Worm (Caenorhabditis elegans): ENCODE results near the gene gpd-1.
A peak's percentile ranks its signal among the peaks of the same experiment; 100 is the strongest.

DNA sequence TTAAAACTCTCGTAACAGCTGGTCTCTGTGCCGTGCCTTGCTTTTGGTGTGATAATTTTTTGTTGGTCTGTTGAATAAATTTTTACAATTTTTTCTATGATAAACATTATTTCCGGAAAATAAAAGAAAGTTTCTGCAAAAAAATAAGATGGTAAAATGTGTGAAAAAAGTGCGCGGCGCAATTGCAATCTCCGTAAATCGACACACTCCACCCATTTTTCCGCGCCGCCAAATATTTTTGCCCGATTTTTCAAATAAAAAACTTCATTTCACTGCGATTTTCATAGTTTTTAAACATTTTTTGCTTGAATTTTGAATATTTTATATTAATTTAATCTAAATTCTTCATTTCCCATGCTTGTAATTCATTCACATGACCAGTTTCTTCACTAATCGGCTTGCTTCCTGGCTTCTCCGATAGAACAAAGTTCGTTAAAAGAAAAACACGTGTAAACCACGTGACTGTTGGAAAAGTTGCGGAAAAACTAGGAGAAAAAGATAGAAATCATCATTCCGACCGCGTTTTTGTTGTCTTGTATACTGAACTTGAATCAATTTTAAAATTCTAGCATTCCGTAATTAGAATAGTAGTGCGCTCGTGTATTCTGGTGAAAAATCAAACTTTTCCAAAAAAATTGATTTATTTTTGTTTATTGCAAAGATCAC is 5.8 kb upstream of the gpd-1 start:
- TF ChIP-seq saeg-2 (GFP tag; IDR thresholded peaks at IDR 0.05): no peak
- TF ChIP-seq nhr-237 (tag; optimal IDR thresholded peaks at IDR 0.05): no peak
- TF ChIP-seq lsy-2 (tag; optimal IDR thresholded peaks at IDR 0.05): peak; percentile 34 to 86
- no peak for TF ChIP-seq php-3 (GFP tag; IDR thresholded peaks at IDR 0.05)

All from whole organism, L4 larva.